Fruit fly (Drosophila melanogaster): ENCODE measurements around the gene CG14834.

dm6 chr3L:7387814-7388213, 40.9 kb upstream of the CG14834 start, which contains the start of gene CG8564:
- TF ChIP-seq insv (optimal IDR thresholded peaks at IDR 0.05) (no peak), psq (optimal IDR thresholded peaks at IDR 0.05) (no peak), ttk (optimal IDR thresholded peaks at IDR 0.05) (no peak), Myc (optimal IDR thresholded peaks at IDR 0.05) (no peak)
